Fruit fly (Drosophila melanogaster): Measurements from ENCODE around the gene CG32988.

Gene CG32988

DNA sequence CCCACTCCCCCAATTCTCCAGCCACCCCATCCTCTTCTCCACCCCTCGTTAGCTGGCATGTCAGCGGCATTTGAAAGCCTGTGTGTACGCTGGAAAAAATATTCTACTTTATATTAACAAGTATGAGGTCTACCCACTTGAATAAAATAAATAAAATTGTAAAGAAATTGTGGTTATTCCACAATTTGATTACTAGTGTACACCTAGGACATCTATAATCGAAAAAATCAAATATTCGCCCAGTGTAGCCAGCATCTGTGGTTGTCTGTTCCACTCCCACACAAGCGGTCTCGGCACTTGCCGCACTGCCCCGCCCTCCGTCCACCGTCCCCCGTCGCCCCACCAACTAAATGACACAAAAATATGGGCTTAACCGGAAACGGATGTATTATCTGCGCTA lies 3.9 kb upstream of the CG32988 start (continued):
- no peak for TF ChIP-seq CG4282 (GFP tag; optimal IDR thresholded peaks at IDR 0.05)
- TF ChIP-seq Sox100B (GFP tag; optimal IDR thresholded peaks at IDR 0.05): peak; percentile 67
- no peak for TF ChIP-seq hb (GFP tag; IDR thresholded peaks at IDR 0.05; ENCODE audit: partially characterized antibody)
- no peak for TF ChIP-seq Bgb (GFP tag; IDR thresholded peaks at IDR 0.05; ENCODE audit: partially characterized antibody)
- no peak for TF ChIP-seq insv (GFP tag; optimal IDR thresholded peaks at IDR 0.05)
- TF ChIP-seq danr (GFP tag; IDR thresholded peaks at IDR 0.05): peak; percentile 40; the same call in 1 of the 2 replicates
- TF ChIP-seq aop (GFP tag; IDR thresholded peaks at IDR 0.05): 0 out of 2 replicates have a peak, but pooled peaks have one; percentile 48
- TF ChIP-seq Ets97D (GFP tag; optimal IDR thresholded peaks at IDR 0.05): peak; percentile 5
- TF ChIP-seq prd (optimal IDR thresholded peaks at IDR 0.05): no peak
- TF ChIP-seq prd (GFP tag; IDR thresholded peaks at IDR 0.05): peak; percentile 87
- TF ChIP-seq fd96Cb (tag; optimal IDR thresholded peaks at IDR 0.05): peak; percentile 78
- TF ChIP-seq slp2 (GFP tag; optimal IDR thresholded peaks at IDR 0.05): no peak
- peak; percentile 38 for TF ChIP-seq lilli (GFP tag; optimal IDR thresholded peaks at IDR 0.05)
- TF ChIP-seq croc (GFP tag; conservative IDR thresholded peaks at IDR 0.05): peak; percentile 82
- peak; percentile 62 for TF ChIP-seq CG1603 (tag; optimal IDR thresholded peaks at IDR 0.05)
- peak; percentile 35; the same call in 1 of the 2 replicates for TF ChIP-seq CG4360 (GFP tag; IDR thresholded peaks at IDR 0.05)
- TF ChIP-seq stc (GFP tag; IDR thresholded peaks at IDR 0.05): peak; percentile 73; the same call in 1 of the 2 replicates
- peak; percentile 70 for TF ChIP-seq trem (tag; optimal IDR thresholded peaks at IDR 0.05)
- no peak for TF ChIP-seq C15 (GFP tag; IDR thresholded peaks at IDR 0.05)
- no peak for TF ChIP-seq Vsx1 (GFP tag; optimal IDR thresholded peaks at IDR 0.05)
- TF ChIP-seq sim (GFP tag; IDR thresholded peaks at IDR 0.05): no peak
- TF ChIP-seq mirr (GFP tag; optimal IDR thresholded peaks at IDR 0.05): no peak
- no peak for TF ChIP-seq Poxn (GFP tag; IDR thresholded peaks at IDR 0.05)
- peak; percentile 53 for TF ChIP-seq CG6654 (GFP tag; optimal IDR thresholded peaks at IDR 0.05)
- TF ChIP-seq Tbp (GFP tag; optimal IDR thresholded peaks at IDR 0.05): no peak
- no peak for TF ChIP-seq D19B (GFP tag; optimal IDR thresholded peaks at IDR 0.05)
- TF ChIP-seq tll (GFP tag; optimal IDR thresholded peaks at IDR 0.05): no peak
- TF ChIP-seq CG31365 (tag; optimal IDR thresholded peaks at IDR 0.05): peak; percentile 1
- peak; percentile 62 for TF ChIP-seq Asciz (GFP tag; optimal IDR thresholded peaks at IDR 0.05)
- TF ChIP-seq CG2875 (GFP tag; optimal IDR thresholded peaks at IDR 0.05): peak; percentile 44
- TF ChIP-seq CG42726 (GFP tag; IDR thresholded peaks at IDR 0.05; ENCODE audit: partially characterized antibody): no peak
- TF ChIP-seq CG10959 (GFP tag; IDR thresholded peaks at IDR 0.05): peak; percentile 82
- TF ChIP-seq vnd (GFP tag; IDR thresholded peaks at IDR 0.05; ENCODE audit: partially characterized antibody): no peak
- no peak for TF ChIP-seq ato (GFP tag; IDR thresholded peaks at IDR 0.05; ENCODE audit: partially characterized antibody)
- TF ChIP-seq nau (GFP tag; optimal IDR thresholded peaks at IDR 0.05): peak; percentile 64
- TF ChIP-seq ci (GFP tag; IDR thresholded peaks at IDR 0.05): peak; percentile 84
- TF ChIP-seq CG4404 (GFP tag; IDR thresholded peaks at IDR 0.05): peak; percentile 73
- TF ChIP-seq CG9609 (GFP tag; optimal IDR thresholded peaks at IDR 0.05): peak; percentile 3
- TF ChIP-seq Mes4 (GFP tag; optimal IDR thresholded peaks at IDR 0.05): no peak
- no peak for TF ChIP-seq btn (GFP tag; optimal IDR thresholded peaks at IDR 0.05)
- peak; percentile 27; the same call in 1 of the 2 replicates for TF ChIP-seq CG5953 (GFP tag; IDR thresholded peaks at IDR 0.05)
- TF ChIP-seq run (tag; optimal IDR thresholded peaks at IDR 0.05): peak; percentile 28
- TF ChIP-seq CG8290 (GFP tag; optimal IDR thresholded peaks at IDR 0.05): peak; percentile 34
- TF ChIP-seq CG8290 (tag; optimal IDR thresholded peaks at IDR 0.05): no peak
- peak; percentile 34 for TF ChIP-seq CG8281 (tag; optimal IDR thresholded peaks at IDR 0.05)
- peak; percentile 41 for TF ChIP-seq caup (GFP tag; optimal IDR thresholded peaks at IDR 0.05; ENCODE audit: severe bottlenecking)
- peak; percentile 64 for TF ChIP-seq CG4730 (GFP tag; IDR thresholded peaks at IDR 0.05)
- no peak for TF ChIP-seq HLH4C (GFP tag; IDR thresholded peaks at IDR 0.05; ENCODE audit: partially characterized antibody)
- no peak for TF ChIP-seq HmgZ (tag; optimal IDR thresholded peaks at IDR 0.05)
- TF ChIP-seq Dbx (GFP tag; IDR thresholded peaks at IDR 0.05): peak; percentile 50; the same call in 1 of the 3 replicates
- peak; percentile 63 for TF ChIP-seq CG10366 (GFP tag; IDR thresholded peaks at IDR 0.05)
